Worm (Caenorhabditis elegans) whole organism, L1 larva: ENCODE results near the gene srbc-3.
A peak's percentile ranks its signal among the peaks of the same experiment; 100 is the strongest.

ENCODE experiments used
- C04F5.9 ChIP-seq: sonication (generic microtip); optimal IDR thresholded peaks from 2 replicates; lab custom pipeline; 2016; ENCODE audit warnings: missing genetic modification characterization, missing compliant biosample characterization
- C34B4.2 ChIP-seq: sonication (generic microtip); optimal IDR thresholded peaks from 2 replicates; lab custom pipeline; 2017; ENCODE audit warnings: mild to moderate bottlenecking, missing genetic modification characterization, missing compliant biosample characterization
- F16B12.6 ChIP-seq: fragments of 150-350 bp; optimal IDR thresholded peaks from 2 replicates; lab custom pipeline; 2014; ENCODE audit warnings: missing biosample characterization, missing genetic modification characterization
- Y116A8C.19 ChIP-seq: sonication (generic microtip); optimal IDR thresholded peaks from 2 replicates; lab custom pipeline; 2016; ENCODE audit warnings: missing compliant biosample characterization, missing genetic modification characterization, borderline replicate concordance
- aha-1 ChIP-seq: fragments of 150-350 bp; optimal IDR thresholded peaks from 2 replicates; lab custom pipeline; 2014; ENCODE audit warnings: missing biosample characterization, missing genetic modification characterization
- alr-1 ChIP-seq: fragments of 200-800 bp; sonication (Bioruptor generic); optimal IDR thresholded peaks from 2 replicates; lab custom pipeline; 2018; ENCODE audit warnings: borderline replicate concordance, mild to moderate bottlenecking, missing genetic modification characterization, missing compliant biosample characterization
- aly-2 ChIP-seq: fragments of 150-350 bp; optimal IDR thresholded peaks from 2 replicates; lab custom pipeline; 2014; ENCODE audit warnings: missing biosample characterization, missing genetic modification characterization
- ceh-63 ChIP-seq: fragments of 200-800 bp; sonication (Bioruptor generic); optimal IDR thresholded peaks from 2 replicates; lab custom pipeline; 2018; ENCODE audit warnings: mild to moderate bottlenecking, missing genetic modification characterization, missing compliant biosample characterization
- ceh-88 ChIP-seq: fragments of 200-800 bp; sonication (Bioruptor generic); IDR thresholded peaks from 2 replicates; pipeline ENCODE4 v1.3.6; 2022; ENCODE audit warnings: missing genetic modification characterization, missing compliant biosample characterization
- ceh-90 ChIP-seq: sonication (generic microtip); optimal IDR thresholded peaks from 2 replicates; lab custom pipeline; 2016; ENCODE audit warnings: missing genetic modification characterization, missing compliant biosample characterization
- ces-1 ChIP-seq: fragments of 150-350 bp; optimal IDR thresholded peaks from 2 replicates; lab custom pipeline; 2014; ENCODE audit warnings: missing biosample characterization, missing genetic modification reagents, missing genetic modification characterization
- dsc-1 ChIP-seq: sonication (generic microtip); optimal IDR thresholded peaks from 2 replicates; lab custom pipeline; 2016; ENCODE audit warnings: mild to moderate bottlenecking, missing genetic modification characterization, missing compliant biosample characterization
- elt-2 ChIP-seq: sonication (generic microtip); optimal IDR thresholded peaks from 2 replicates; lab custom pipeline; 2016; ENCODE audit warnings: missing genetic modification characterization, mild to moderate bottlenecking, inconsistent platforms, missing compliant biosample characterization, missing genetic modification reagents
- elt-3 ChIP-seq, 6 experiments: fragments of 150-350 bp in 1 of 6; sonication (generic microtip); optimal IDR thresholded peaks; 2 replicates each; lab custom pipeline; 2017 to 2018; ENCODE audit warnings: missing biosample characterization in 6 of 6, missing genetic modification characterization in 6 of 6, inconsistent platforms in 1 of 6
- ets-5 ChIP-seq: fragments of 200-800 bp; sonication (Bioruptor generic); IDR thresholded peaks from 2 replicates; pipeline ENCODE4 v1.3.6; 2022; ENCODE audit warnings: missing genetic modification characterization, missing compliant biosample characterization
- fos-1 ChIP-seq: fragments of 150-350 bp; optimal IDR thresholded peaks from 2 replicates; lab custom pipeline; 2014; ENCODE audit warnings: missing biosample characterization, missing genetic modification characterization
- grh-1 ChIP-seq: fragments of 200-800 bp; sonication (Bioruptor generic); IDR thresholded peaks from 2 replicates; pipeline ENCODE4 v1.3.6; 2022; ENCODE audit warnings: missing genetic modification reagents, missing genetic modification characterization, missing compliant biosample characterization
- hlh-17 ChIP-seq: fragments of 200-800 bp; sonication (Bioruptor generic); optimal IDR thresholded peaks from 2 replicates; lab custom pipeline; 2018; ENCODE audit warnings: missing genetic modification characterization, mild to moderate bottlenecking, missing compliant biosample characterization, moderate library complexity, borderline replicate concordance
- irx-1 ChIP-seq: sonication (generic microtip); optimal IDR thresholded peaks from 2 replicates; lab custom pipeline; 2016; ENCODE audit warnings: missing genetic modification characterization, missing compliant biosample characterization
- isw-1 ChIP-seq: fragments of 200-800 bp; sonication (Bioruptor generic); IDR thresholded peaks from 2 replicates; pipeline ENCODE4 v1.3.6; 2022; ENCODE audit warnings: missing genetic modification characterization, missing compliant biosample characterization
- jun-1 ChIP-seq: fragments of 150-350 bp; optimal IDR thresholded peaks from 2 replicates; lab custom pipeline; 2014; ENCODE audit warnings: missing biosample characterization, missing genetic modification reagents, missing genetic modification characterization
- lin-14 ChIP-seq: fragments of 200-800 bp; sonication (Bioruptor generic); optimal IDR thresholded peaks from 2 replicates; lab custom pipeline; 2018; ENCODE audit warnings: mild to moderate bottlenecking, missing genetic modification characterization, moderate library complexity, missing compliant biosample characterization
- lin-39 ChIP-seq: fragments of 150-350 bp; optimal IDR thresholded peaks from 2 replicates; lab custom pipeline; 2014; ENCODE audit warnings: missing biosample characterization, missing genetic modification reagents, missing genetic modification characterization
- lir-3 ChIP-seq: sonication (generic microtip); optimal IDR thresholded peaks from 2 replicates; lab custom pipeline; 2016; ENCODE audit warnings: mild to moderate bottlenecking, missing genetic modification characterization, moderate library complexity, missing compliant biosample characterization; ENCODE audit not compliant: poor library complexity
- mab-9 ChIP-seq: fragments of 200-800 bp; sonication (Bioruptor generic); IDR thresholded peaks from 2 replicates; pipeline ENCODE4 v1.3.6; 2022; ENCODE audit warnings: missing genetic modification reagents, missing genetic modification characterization, missing compliant biosample characterization
- mef-2 ChIP-seq: fragments of 150-350 bp; optimal IDR thresholded peaks from 2 replicates; lab custom pipeline; 2014; ENCODE audit warnings: missing biosample characterization, missing genetic modification characterization
- mep-1 ChIP-seq: fragments of 150-350 bp; optimal IDR thresholded peaks from 2 replicates; lab custom pipeline; 2014; ENCODE audit warnings: missing biosample characterization, missing genetic modification characterization
- nhr-11 ChIP-seq: fragments of 150-350 bp; optimal IDR thresholded peaks from 2 replicates; lab custom pipeline; 2014; ENCODE audit warnings: missing biosample characterization, missing genetic modification characterization
- nhr-12 ChIP-seq: sonication (generic microtip); optimal IDR thresholded peaks from 2 replicates; lab custom pipeline; 2017; ENCODE audit warnings: missing biosample characterization, missing genetic modification characterization
- nhr-19 ChIP-seq: fragments of 200-800 bp; sonication (Bioruptor generic); conservative IDR thresholded peaks from 2 replicates; pipeline ENCODE4 v1.3.6; 2022; ENCODE audit warnings: missing genetic modification characterization, missing compliant biosample characterization
- nhr-20 ChIP-seq: sonication (generic microtip); optimal IDR thresholded peaks from 2 replicates; lab custom pipeline; 2016; ENCODE audit warnings: mild to moderate bottlenecking, missing genetic modification characterization, missing compliant biosample characterization
- nhr-237 ChIP-seq: fragments of 150-350 bp; optimal IDR thresholded peaks from 2 replicates; lab custom pipeline; 2014; ENCODE audit warnings: missing biosample characterization, missing genetic modification characterization
- nhr-28 ChIP-seq: fragments of 150-350 bp; optimal IDR thresholded peaks from 2 replicates; lab custom pipeline; 2014; ENCODE audit warnings: missing biosample characterization, missing genetic modification characterization
- nhr-47 ChIP-seq: sonication (generic microtip); optimal IDR thresholded peaks from 2 replicates; lab custom pipeline; 2016; ENCODE audit warnings: mild to moderate bottlenecking, missing genetic modification characterization, moderate library complexity, missing compliant biosample characterization
- nhr-71 ChIP-seq: sonication (generic microtip); optimal IDR thresholded peaks from 2 replicates; lab custom pipeline; 2016; ENCODE audit warnings: mild to moderate bottlenecking, missing genetic modification characterization, moderate library complexity, missing compliant biosample characterization
- nhr-77 ChIP-seq: fragments of 150-350 bp; optimal IDR thresholded peaks from 2 replicates; lab custom pipeline; 2014; ENCODE audit warnings: missing biosample characterization, missing genetic modification characterization
- nhr-84 ChIP-seq: sonication (generic microtip); optimal IDR thresholded peaks from 2 replicates; lab custom pipeline; 2017; ENCODE audit warnings: missing biosample characterization, missing genetic modification characterization
- nhr-90 ChIP-seq: sonication (generic microtip); optimal IDR thresholded peaks from 2 replicates; lab custom pipeline; 2016; ENCODE audit warnings: mild to moderate bottlenecking, missing genetic modification characterization, missing compliant biosample characterization; ENCODE audit not compliant: poor library complexity
- pag-3 ChIP-seq: sonication (generic microtip); optimal IDR thresholded peaks from 2 replicates; lab custom pipeline; 2017; ENCODE audit warnings: missing genetic modification characterization, mild to moderate bottlenecking, missing compliant biosample characterization, antibody characterized with exemption, borderline replicate concordance; ENCODE audit not compliant: insufficient read depth
- pax-3 ChIP-seq: fragments of 200-800 bp; sonication (Bioruptor generic); optimal IDR thresholded peaks from 2 replicates; lab custom pipeline; 2018; ENCODE audit warnings: mild to moderate bottlenecking, missing genetic modification characterization, moderate library complexity, missing compliant biosample characterization
- pqm-1 ChIP-seq: sonication (generic microtip); optimal IDR thresholded peaks from 3 replicates; lab custom pipeline; 2017; ENCODE audit warnings: missing biosample characterization, missing genetic modification characterization
- skn-1 ChIP-seq: fragments of 150-350 bp; optimal IDR thresholded peaks from 2 replicates; lab custom pipeline; 2014; ENCODE audit warnings: missing biosample characterization, missing genetic modification characterization
- snu-23 ChIP-seq: sonication (generic microtip); optimal IDR thresholded peaks from 2 replicates; lab custom pipeline; 2016; ENCODE audit warnings: missing genetic modification characterization, missing compliant biosample characterization
- sptf-1 ChIP-seq: fragments of 150-350 bp; optimal IDR thresholded peaks from 2 replicates; lab custom pipeline; 2014; ENCODE audit warnings: missing biosample characterization, missing genetic modification characterization
- sup-37 ChIP-seq: fragments of 200-800 bp; sonication (Bioruptor generic); optimal IDR thresholded peaks from 2 replicates; lab custom pipeline; 2018; ENCODE audit warnings: mild to moderate bottlenecking, missing genetic modification characterization, missing compliant biosample characterization
- tlp-1 ChIP-seq: fragments of 150-350 bp; optimal IDR thresholded peaks from 2 replicates; lab custom pipeline; 2014; ENCODE audit warnings: missing biosample characterization, missing genetic modification characterization
- unc-30 ChIP-seq: sonication (generic microtip); optimal IDR thresholded peaks from 2 replicates; lab custom pipeline; 2017; ENCODE audit warnings: missing biosample characterization, missing genetic modification characterization
- unc-62 ChIP-seq: fragments of 150-350 bp; optimal IDR thresholded peaks from 2 replicates; lab custom pipeline; 2014; ENCODE audit warnings: missing biosample characterization, missing genetic modification reagents, missing genetic modification characterization
- unc-86 ChIP-seq: sonication (generic microtip); optimal IDR thresholded peaks from 2 replicates; lab custom pipeline; 2016; ENCODE audit warnings: missing genetic modification characterization, missing compliant biosample characterization
- vab-15 ChIP-seq: sonication (generic microtip); optimal IDR thresholded peaks from 2 replicates; lab custom pipeline; 2017; ENCODE audit warnings: missing genotype, mild to moderate bottlenecking, missing genetic modification characterization, missing compliant biosample characterization
- xbp-1 ChIP-seq: sonication (generic microtip); optimal IDR thresholded peaks from 2 replicates; lab custom pipeline; 2016; ENCODE audit warnings: missing genetic modification characterization, missing compliant biosample characterization
- zip-4 ChIP-seq: fragments of 200-800 bp; sonication (Bioruptor generic); optimal IDR thresholded peaks from 2 replicates; lab custom pipeline; 2018; ENCODE audit warnings: mild to moderate bottlenecking, missing genetic modification characterization, moderate library complexity, missing compliant biosample characterization
- ztf-11 ChIP-seq, 2 experiments: sonication (generic microtip); optimal IDR thresholded peaks; 2 replicates each; lab custom pipeline; 2016 to 2017; ENCODE audit warnings: missing genetic modification characterization in 2 of 2, missing biosample characterization in 1 of 2, missing compliant biosample characterization in 1 of 2

srbc-3 gene

DNA sequence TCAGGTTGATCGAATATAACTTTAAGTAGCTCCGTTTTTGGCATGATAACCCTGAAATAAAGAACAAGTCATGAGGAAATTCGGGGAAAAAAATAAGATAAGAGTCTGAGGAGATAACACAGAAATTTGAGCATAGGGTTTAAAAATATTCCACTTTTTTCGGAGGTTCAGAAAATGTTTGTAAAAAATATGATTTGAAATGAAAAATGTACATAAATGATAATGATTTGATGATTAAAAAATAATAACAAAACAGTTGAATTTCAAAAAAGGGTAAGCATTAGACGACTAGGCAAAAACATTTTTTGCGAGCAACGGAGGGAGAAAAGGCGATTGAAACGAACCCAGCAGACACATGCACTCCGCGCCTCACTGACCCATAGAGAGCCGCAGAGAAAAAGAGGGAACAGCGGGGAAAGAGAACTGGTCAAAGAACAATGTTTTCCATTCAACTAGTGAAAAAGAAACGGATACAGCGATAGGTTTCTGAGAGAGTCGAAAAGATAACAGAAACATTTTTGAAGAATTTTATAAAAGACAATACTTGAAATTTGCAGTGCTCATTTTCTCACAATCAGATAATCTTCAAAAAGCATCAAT lies 3.9 kb downstream of the srbc-3 start, which contains the start of gene arrd-18 (continued):
- TF ChIP-seq elt-2 (tag; lab: Kevin White, UChicago) (no peak), ets-5 (no peak), nhr-77 (no peak), C04F5.9 (tag; lab: Kevin White, UChicago) (no peak), fos-1 (no peak), nhr-19 (GFP tag; lab: Robert Waterston, UW) (peak; percentile 50), nhr-71 (tag; lab: Kevin White, UChicago) (peak; percentile 62), nhr-47 (tag; lab: Kevin White, UChicago) (peak; percentile 18), jun-1 (tag; lab: Kevin White, UChicago) (no peak), ceh-90 (tag; lab: Kevin White, UChicago) (no peak), elt-3 (tag; optimal IDR thresholded peaks at IDR 0.05; lab: Kevin White, UChicago) (no peak), sup-37 (GFP tag; lab: Kevin White, UChicago) (no peak), unc-30 (no peak), lin-14 (GFP tag; lab: Kevin White, UChicago) (peak; percentile 92), snu-23 (GFP tag; lab: Kevin White, UChicago) (peak; percentile 51), skn-1 (tag; lab: Kevin White, UChicago) (no peak), nhr-28 (tag; lab: Kevin White, UChicago) (no peak), nhr-84 (tag; lab: Kevin White, UChicago) (no peak), alr-1 (no peak), Y116A8C.19 (tag; lab: Kevin White, UChicago) (no peak), vab-15 (tag; lab: Kevin White, UChicago) (no peak), F16B12.6 (tag; lab: Kevin White, UChicago) (no peak), mef-2 (tag; lab: Kevin White, UChicago) (no peak), grh-1 (GFP tag; lab: Robert Waterston, UW) (peak; percentile 32; the same call in 1 of the 2 replicates), pax-3 (no peak), nhr-20 (tag; lab: Kevin White, UChicago) (peak; percentile 32), tlp-1 (tag; lab: Kevin White, UChicago) (no peak), ces-1 (GFP tag; lab: Kevin White, UChicago) (no peak), unc-86 (tag; lab: Kevin White, UChicago) (no peak), nhr-90 (tag; lab: Kevin White, UChicago) (no peak), ceh-88 (GFP tag; lab: Robert Waterston, UW) (no peak), aly-2 (tag; lab: Kevin White, UChicago) (no peak), lir-3 (no peak), sptf-1 (tag; lab: Kevin White, UChicago) (no peak), aha-1 (tag; lab: Kevin White, UChicago) (no peak), C34B4.2 (no peak), nhr-237 (tag; lab: Kevin White, UChicago) (no peak), pqm-1 (tag; lab: Kevin White, UChicago) (no peak), lin-39 (tag; lab: Kevin White, UChicago) (no peak), isw-1 (no peak), hlh-17 (GFP tag; lab: Kevin White, UChicago) (no peak), nhr-12 (no peak)

ce11 chrV:3315308-3315707 lies 7.0 kb downstream of the srbc-3 start, which contains the start of gene arrd-19:
Gene arrd-19 (minus strand): TSS chrV:3315516.
- no peak for TF ChIP-seq ztf-11 (tag; optimal IDR thresholded peaks at IDR 0.05; lab: Kevin White, UChicago)
- TF ChIP-seq mab-9 = peak; percentile 43; the same call in 1 of the 2 replicates
- TF ChIP-seq skn-1 (tag; lab: Kevin White, UChicago) = peak; percentile 52
- no peak for TF ChIP-seq nhr-84 (tag; lab: Kevin White, UChicago)
- peak; percentile 88 for TF ChIP-seq mep-1 (tag; lab: Kevin White, UChicago)
- TF ChIP-seq zip-4 (GFP tag; lab: Kevin White, UChicago) = no peak
- TF ChIP-seq nhr-47 (tag; lab: Kevin White, UChicago) = peak; percentile 69
- no peak for TF ChIP-seq aly-2 (tag; lab: Kevin White, UChicago)
- TF ChIP-seq unc-62 (GFP tag; lab: Kevin White, UChicago) = no peak
- peak; percentile 58 for TF ChIP-seq irx-1 (tag; lab: Kevin White, UChicago)
- TF ChIP-seq pag-3 (tag; lab: Kevin White, UChicago) = peak; percentile 67
- peak; percentile 46 for TF ChIP-seq dsc-1 (tag; lab: Kevin White, UChicago)
- peak; percentile 77 for TF ChIP-seq nhr-19 (GFP tag; lab: Robert Waterston, UW)
- no peak for TF ChIP-seq nhr-11 (tag; lab: Kevin White, UChicago)
- peak; percentile 84 for TF ChIP-seq nhr-20 (tag; lab: Kevin White, UChicago)
- peak; percentile 56 for TF ChIP-seq xbp-1
- no peak for TF ChIP-seq ceh-63 (GFP tag; lab: Kevin White, UChicago)
